Fruit fly (Drosophila melanogaster): ENCODE measurements around the gene Torsin.
A peak's percentile ranks its signal among the peaks of the same experiment; 100 is the strongest.

Torsin gene

dm6 chrX:4677427-4677826 lies 27.6 kb upstream of the Torsin start (continued):
- no peak for TF ChIP-seq CG11762 (GFP tag; optimal IDR thresholded peaks at IDR 0.05; ENCODE audit: insufficient read depth)
- TF ChIP-seq CG6276 (GFP tag; optimal IDR thresholded peaks at IDR 0.05), result no peak
- no peak for TF ChIP-seq CG7368 (GFP tag; optimal IDR thresholded peaks at IDR 0.05)
- TF ChIP-seq CG4318 (GFP tag; optimal IDR thresholded peaks at IDR 0.05), result no peak
- no peak for TF ChIP-seq salr (GFP tag; optimal IDR thresholded peaks at IDR 0.05)
- TF ChIP-seq Eip78C (GFP tag), result peak; percentile 34
- TF ChIP-seq Hr39 (GFP tag; optimal IDR thresholded peaks at IDR 0.05), result no peak
- no peak for TF ChIP-seq Eip75B (GFP tag; optimal IDR thresholded peaks at IDR 0.05)
- peak; percentile 12 for TF ChIP-seq net (GFP tag; optimal IDR thresholded peaks at IDR 0.05)
- TF ChIP-seq fd59A (GFP tag; optimal IDR thresholded peaks at IDR 0.05), result no peak
- 0 out of 3 replicates have a peak, but pooled peaks have one; percentile 21 for TF ChIP-seq eg (GFP tag; IDR thresholded peaks at IDR 0.05)
- TF ChIP-seq CG16779 (tag; optimal IDR thresholded peaks at IDR 0.05), result no peak
- no peak for TF ChIP-seq CG6854 (GFP tag; optimal IDR thresholded peaks at IDR 0.05)
- no peak for TF ChIP-seq Sox102F (GFP tag; optimal IDR thresholded peaks at IDR 0.05)
- TF ChIP-seq topi (GFP tag; optimal IDR thresholded peaks at IDR 0.05), result peak; percentile 6
- TF ChIP-seq Hr38 (GFP tag; optimal IDR thresholded peaks at IDR 0.05), result no peak
- TF ChIP-seq esn (GFP tag; optimal IDR thresholded peaks at IDR 0.05), result peak; percentile 30
- TF ChIP-seq ss (GFP tag; optimal IDR thresholded peaks at IDR 0.05), result peak in 1 of 2 experiments; percentile 55
- no peak for TF ChIP-seq CG6808 (GFP tag; optimal IDR thresholded peaks at IDR 0.05)
- no peak for TF ChIP-seq CG3032 (tag; optimal IDR thresholded peaks at IDR 0.05)
- peak; percentile 27 for TF ChIP-seq CG10631 (GFP tag; optimal IDR thresholded peaks at IDR 0.05)
- no peak for TF ChIP-seq Sox14 (GFP tag; optimal IDR thresholded peaks at IDR 0.05)
- peak; percentile 5 for TF ChIP-seq CG6792 (GFP tag; optimal IDR thresholded peaks at IDR 0.05)

dm6 chrX:4675054-4675453 lies 25.2 kb upstream of the Torsin start:
- no peak for TF ChIP-seq CG8319 (GFP tag; optimal IDR thresholded peaks at IDR 0.05)
- no peak for TF ChIP-seq CG6808 (GFP tag; optimal IDR thresholded peaks at IDR 0.05)
- TF ChIP-seq CG3032 (tag; optimal IDR thresholded peaks at IDR 0.05), result no peak
- no peak for TF ChIP-seq CG8119 (GFP tag; IDR thresholded peaks at IDR 0.05)
- TF ChIP-seq CG34406 (GFP tag; optimal IDR thresholded peaks at IDR 0.05), result no peak
- TF ChIP-seq lz (GFP tag; optimal IDR thresholded peaks at IDR 0.05), result no peak
- TF ChIP-seq Hr4 (GFP tag; optimal IDR thresholded peaks at IDR 0.05), result no peak
- TF ChIP-seq Blimp-1 (GFP tag; optimal IDR thresholded peaks at IDR 0.05), result no peak
- no peak for TF ChIP-seq CG10669 (GFP tag; optimal IDR thresholded peaks at IDR 0.05)
- TF ChIP-seq CG11902 (GFP tag; optimal IDR thresholded peaks at IDR 0.05), result no peak

dm6 chrX:4671194-4671626 lies 21.4 kb upstream of the Torsin start:
- TF ChIP-seq CG6792 (GFP tag; optimal IDR thresholded peaks at IDR 0.05) (no peak), CG3032 (tag; optimal IDR thresholded peaks at IDR 0.05) (no peak), CG6808 (GFP tag; optimal IDR thresholded peaks at IDR 0.05) (peak; percentile 53), Lpt (GFP tag; optimal IDR thresholded peaks at IDR 0.05) (no peak), CG9139 (GFP tag; optimal IDR thresholded peaks at IDR 0.05) (peak; percentile 42), cyc (GFP tag; optimal IDR thresholded peaks at IDR 0.05) (no peak), fd59A (GFP tag; optimal IDR thresholded peaks at IDR 0.05) (no peak), svp (GFP tag) (no peak), esn (GFP tag; optimal IDR thresholded peaks at IDR 0.05) (no peak), ss (GFP tag; optimal IDR thresholded peaks at IDR 0.05) (peak; percentile 11 to 65), fkh (GFP tag; optimal IDR thresholded peaks at IDR 0.05) (peak; percentile 0), CG10669 (GFP tag; optimal IDR thresholded peaks at IDR 0.05) (peak; percentile 12), Sox102F (GFP tag; optimal IDR thresholded peaks at IDR 0.05) (peak; percentile 2), CG11294 (GFP tag; IDR thresholded peaks at IDR 0.05) (no peak), Eip78C (GFP tag) (peak; percentile 23), CG6163 (GFP tag; IDR thresholded peaks at IDR 0.05) (peak; percentile 53)

Measured in whole organism, prepupa.